Fruit fly (Drosophila melanogaster) whole organism, adult: ENCODE data around the gene CG14411.
A peak's percentile ranks its signal among the peaks of the same experiment; 100 is the strongest.

Experiments
- CG11617 ChIP-seq: fragments of 200-800 bp; sonication (Bioruptor generic); optimal IDR thresholded peaks from 2 replicates; lab custom pipeline; 2017; ENCODE audit warnings: mild to moderate bottlenecking, missing biosample characterization, missing genetic modification reagents, missing genetic modification characterization
- CG12768 ChIP-seq: fragments of 200-800 bp; sonication (Bioruptor generic); optimal IDR thresholded peaks from 2 replicates; lab custom pipeline; 2017; ENCODE audit warnings: missing biosample characterization, missing genetic modification characterization, mild to moderate bottlenecking, moderate library complexity, missing genetic modification reagents
- CG14711 ChIP-seq: fragments of 200-800 bp; sonication (Bioruptor generic); optimal IDR thresholded peaks from 2 replicates; lab custom pipeline; 2018; ENCODE audit warnings: missing biosample characterization, mild to moderate bottlenecking, missing genetic modification characterization, moderate library complexity
- CG1620 ChIP-seq: fragments of 200-800 bp; sonication (Bioruptor generic); optimal IDR thresholded peaks from 2 replicates; lab custom pipeline; 2016; ENCODE audit warnings: missing biosample characterization, missing genetic modification characterization
- CG33017 ChIP-seq: fragments of 200-800 bp; sonication (Bioruptor generic); optimal IDR thresholded peaks from 2 replicates; lab custom pipeline; 2018; ENCODE audit warnings: missing biosample characterization, mild to moderate bottlenecking, missing genetic modification characterization, moderate library complexity
- CG5204 ChIP-seq: fragments of 200-800 bp; sonication (Bioruptor generic); optimal IDR thresholded peaks from 2 replicates; lab custom pipeline; 2016; ENCODE audit warnings: missing biosample characterization, missing genetic modification characterization
- CG7045 ChIP-seq: fragments of 200-800 bp; sonication (Bioruptor generic); optimal IDR thresholded peaks from 2 replicates; lab custom pipeline; 2017; ENCODE audit warnings: missing biosample characterization, mild to moderate bottlenecking, missing genetic modification characterization
- CG7101 ChIP-seq: fragments of 200-800 bp; sonication (Bioruptor generic); optimal IDR thresholded peaks from 2 replicates; lab custom pipeline; 2018; ENCODE audit warnings: missing biosample characterization, mild to moderate bottlenecking, missing genetic modification characterization, moderate library complexity
- Clk ChIP-seq: fragments of 200-800 bp; sonication (Bioruptor generic); optimal IDR thresholded peaks from 2 replicates; lab custom pipeline; 2017; ENCODE audit warnings: missing biosample characterization, missing genetic modification characterization
- Crg-1 ChIP-seq: fragments of 200-800 bp; sonication (Bioruptor generic); optimal IDR thresholded peaks from 2 replicates; lab custom pipeline; 2016; ENCODE audit warnings: missing biosample characterization, missing genetic modification characterization
- Hr96 ChIP-seq: fragments of 200-800 bp; sonication (Bioruptor generic); optimal IDR thresholded peaks from 2 replicates; lab custom pipeline; 2016; ENCODE audit warnings: missing biosample characterization, missing genetic modification characterization
- Mnt ChIP-seq: fragments of 200-800 bp; sonication (Bioruptor generic); optimal IDR thresholded peaks from 2 replicates; lab custom pipeline; 2016; ENCODE audit warnings: missing biosample characterization, mild to moderate bottlenecking, missing genetic modification characterization
- bab1 ChIP-seq: fragments of 200-800 bp; sonication (Bioruptor generic); optimal IDR thresholded peaks from 3 replicates; lab custom pipeline; 2019; ENCODE audit warnings: missing biosample characterization, mild to moderate bottlenecking, missing genetic modification characterization, moderate library complexity
- cic ChIP-seq: fragments of 200-800 bp; sonication (Bioruptor generic); optimal IDR thresholded peaks from 2 replicates; lab custom pipeline; 2017; ENCODE audit warnings: missing biosample characterization, mild to moderate bottlenecking, missing genetic modification characterization, moderate library complexity
- cnc ChIP-seq, 2 experiments: fragments of >200 bp; optimal IDR thresholded peaks; 2 replicates each; lab custom pipeline; 2017
- kay ChIP-seq: fragments of 200-800 bp; sonication (Bioruptor generic); peaks from one replicate; lab custom pipeline; 2016; ENCODE audit warnings: missing biosample characterization, missing genetic modification characterization, borderline replicate concordance
- ovo ChIP-seq: fragments of 200-800 bp; sonication (Bioruptor generic); optimal IDR thresholded peaks from 2 replicates; lab custom pipeline; 2016; ENCODE audit warnings: missing biosample characterization, missing genetic modification characterization
- pad ChIP-seq: fragments of 200-800 bp; sonication (Bioruptor generic); optimal IDR thresholded peaks from 3 replicates; lab custom pipeline; 2017; ENCODE audit warnings: missing biosample characterization, missing genetic modification characterization, mild to moderate bottlenecking, moderate library complexity, missing genetic modification reagents
- tj ChIP-seq: fragments of 200-800 bp; sonication (Bioruptor generic); optimal IDR thresholded peaks from 3 replicates; lab custom pipeline; 2017; ENCODE audit warnings: missing biosample characterization, mild to moderate bottlenecking, missing genetic modification characterization, moderate library complexity
- toe ChIP-seq: fragments of 200-800 bp; sonication (Bioruptor generic); optimal IDR thresholded peaks from 2 replicates; lab custom pipeline; 2016; ENCODE audit warnings: missing biosample characterization, missing genetic modification characterization

Gene CG14411

DNA sequence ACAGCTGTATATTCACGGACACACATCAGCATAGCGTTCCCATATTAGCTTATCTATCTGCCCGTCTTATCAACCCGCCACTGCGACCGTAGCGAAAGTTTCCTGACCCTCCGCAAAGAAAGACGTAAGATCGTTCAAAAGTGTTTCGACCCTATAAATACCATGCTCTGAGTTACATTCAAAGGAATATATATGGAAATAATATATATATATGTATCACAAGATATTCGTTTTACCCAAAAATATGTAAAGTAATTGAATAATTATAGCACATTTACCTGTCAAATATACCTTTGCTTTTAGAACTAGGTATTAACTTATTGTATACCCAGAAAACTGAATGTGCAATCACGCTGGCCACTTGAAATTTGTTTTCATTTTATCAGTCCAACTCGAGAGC is 22.0 kb upstream of the CG14411 start:
- TF ChIP-seq cnc (optimal IDR thresholded peaks at IDR 0.05; lab: Kevin White, UChicago) = no peak
- no peak for TF ChIP-seq ovo (GFP tag; lab: Kevin White, UChicago)
- no peak for TF ChIP-seq CG12768
- TF ChIP-seq Crg-1 (GFP tag; lab: Kevin White, UChicago) = no peak
- no peak for TF ChIP-seq toe
- no peak for TF ChIP-seq Mnt
- peak; percentile 38 for TF ChIP-seq CG33017
- TF ChIP-seq CG11617 (GFP tag; lab: Kevin White, UChicago) = no peak
- no peak for TF ChIP-seq Clk
- TF ChIP-seq CG7045 (GFP tag; lab: Kevin White, UChicago) = no peak
- TF ChIP-seq pad (GFP tag; lab: Kevin White, UChicago) = no peak
- no peak for TF ChIP-seq kay (GFP tag; lab: Kevin White, UChicago)
- no peak for TF ChIP-seq cic (GFP tag; lab: Kevin White, UChicago)
- TF ChIP-seq tj (GFP tag; lab: Kevin White, UChicago) = no peak
- TF ChIP-seq CG1620 = no peak
- no peak for TF ChIP-seq bab1 (GFP tag; lab: Kevin White, UChicago)
- TF ChIP-seq CG7101 = peak; percentile 33
- no peak for TF ChIP-seq CG5204 (GFP tag; lab: Kevin White, UChicago)
- TF ChIP-seq CG14711 (tag; lab: Kevin White, UChicago) = peak; percentile 50
- TF ChIP-seq Hr96 = no peak

DNA sequence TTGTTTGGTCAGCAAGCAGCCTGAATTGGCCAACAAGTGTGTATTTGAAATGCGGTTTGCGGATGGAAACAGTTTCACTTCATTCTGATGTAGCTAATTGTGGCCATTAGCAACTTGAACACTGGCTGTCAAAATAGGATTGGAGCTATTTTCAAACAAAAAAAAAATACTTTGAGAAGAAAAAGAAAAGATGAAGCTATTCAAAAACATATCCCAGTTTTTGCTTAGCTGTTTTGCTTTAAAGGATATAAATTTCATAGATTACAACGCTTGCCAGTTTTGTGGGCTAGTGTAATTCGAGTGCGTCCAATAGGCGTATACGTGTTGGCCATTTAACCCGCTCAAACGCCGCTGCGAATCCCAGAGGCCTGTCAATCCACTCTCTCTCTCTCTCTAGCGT is 20.2 kb upstream of the CG14411 start:
- TF ChIP-seq Clk (no peak), CG33017 (no peak)

DNA sequence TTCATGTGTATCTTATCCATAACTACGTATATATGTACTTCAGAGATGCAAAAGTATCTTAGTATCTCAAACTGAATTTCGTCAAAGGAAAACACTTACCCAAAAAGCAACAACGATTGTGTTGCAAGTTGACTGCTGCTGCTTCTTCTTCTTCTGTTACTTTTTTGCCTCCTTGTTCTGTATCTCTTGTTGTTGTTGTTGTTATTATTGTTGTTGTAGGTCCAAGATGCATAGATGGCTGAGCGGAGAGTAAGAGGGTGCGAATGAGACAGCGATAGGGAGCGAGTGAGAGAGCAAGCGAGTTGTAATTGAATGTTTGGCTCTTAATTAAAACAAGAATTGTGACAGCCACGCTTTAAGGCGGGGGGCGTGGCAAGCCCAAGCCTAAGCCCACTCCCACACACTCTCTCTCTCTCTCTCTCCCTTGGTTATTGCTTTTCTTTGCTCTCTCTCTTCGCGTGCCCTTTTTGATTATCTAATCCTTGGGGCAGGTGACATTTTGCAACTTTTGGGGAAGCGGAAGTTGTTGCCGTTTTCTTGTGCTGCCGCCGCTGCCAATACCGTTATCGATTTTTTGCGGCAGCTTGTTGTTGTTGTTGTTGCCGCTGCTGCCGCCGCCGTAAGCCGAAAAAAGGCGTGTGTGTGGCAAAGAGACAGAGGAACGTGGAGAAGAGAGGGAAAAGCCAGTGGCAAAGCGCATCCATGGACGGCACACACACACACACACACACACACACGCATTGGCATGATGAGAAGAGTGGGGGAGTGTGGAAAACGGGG is 7.6 kb upstream of the CG14411 start:
- TF ChIP-seq Crg-1 (GFP tag; lab: Kevin White, UChicago) (no peak), tj (GFP tag; lab: Kevin White, UChicago) (no peak), ovo (GFP tag; lab: Kevin White, UChicago) (no peak), Clk (no peak), CG7045 (GFP tag; lab: Kevin White, UChicago) (no peak), CG33017 (no peak), pad (GFP tag; lab: Kevin White, UChicago) (no peak), toe (no peak), CG12768 (no peak), cnc (optimal IDR thresholded peaks at IDR 0.05; lab: Kevin White, UChicago) (no peak), CG11617 (GFP tag; lab: Kevin White, UChicago) (no peak), CG1620 (no peak)

DNA sequence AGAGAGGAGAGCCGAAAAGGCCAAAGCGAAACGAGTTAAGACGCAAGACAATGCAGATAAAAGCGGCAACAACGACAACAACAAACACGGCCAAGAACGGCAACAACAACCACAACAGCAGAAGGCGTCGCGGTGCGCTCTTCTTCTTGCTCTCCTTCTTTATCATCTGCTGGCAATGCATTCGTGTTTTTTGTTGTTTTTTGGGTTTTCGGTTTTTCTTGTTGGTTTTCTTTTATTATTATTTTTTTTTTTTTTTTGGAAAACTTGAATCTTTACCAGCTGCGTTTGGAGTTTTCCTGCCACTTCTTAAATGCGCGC is 7.0 kb upstream of the CG14411 start:
- no peak for TF ChIP-seq CG12768
- no peak for TF ChIP-seq Clk
- TF ChIP-seq tj (GFP tag; lab: Kevin White, UChicago) = no peak
- no peak for TF ChIP-seq kay (GFP tag; lab: Kevin White, UChicago)
- TF ChIP-seq bab1 (GFP tag; lab: Kevin White, UChicago) = no peak
- TF ChIP-seq CG7101 = no peak
- TF ChIP-seq ovo (GFP tag; lab: Kevin White, UChicago) = no peak
- no peak for TF ChIP-seq CG5204 (GFP tag; lab: Kevin White, UChicago)
- no peak for TF ChIP-seq CG14711 (tag; lab: Kevin White, UChicago)
- TF ChIP-seq cnc (optimal IDR thresholded peaks at IDR 0.05; lab: Kevin White, UChicago) = no peak
- TF ChIP-seq Hr96 = no peak
- TF ChIP-seq CG33017 = no peak

DNA sequence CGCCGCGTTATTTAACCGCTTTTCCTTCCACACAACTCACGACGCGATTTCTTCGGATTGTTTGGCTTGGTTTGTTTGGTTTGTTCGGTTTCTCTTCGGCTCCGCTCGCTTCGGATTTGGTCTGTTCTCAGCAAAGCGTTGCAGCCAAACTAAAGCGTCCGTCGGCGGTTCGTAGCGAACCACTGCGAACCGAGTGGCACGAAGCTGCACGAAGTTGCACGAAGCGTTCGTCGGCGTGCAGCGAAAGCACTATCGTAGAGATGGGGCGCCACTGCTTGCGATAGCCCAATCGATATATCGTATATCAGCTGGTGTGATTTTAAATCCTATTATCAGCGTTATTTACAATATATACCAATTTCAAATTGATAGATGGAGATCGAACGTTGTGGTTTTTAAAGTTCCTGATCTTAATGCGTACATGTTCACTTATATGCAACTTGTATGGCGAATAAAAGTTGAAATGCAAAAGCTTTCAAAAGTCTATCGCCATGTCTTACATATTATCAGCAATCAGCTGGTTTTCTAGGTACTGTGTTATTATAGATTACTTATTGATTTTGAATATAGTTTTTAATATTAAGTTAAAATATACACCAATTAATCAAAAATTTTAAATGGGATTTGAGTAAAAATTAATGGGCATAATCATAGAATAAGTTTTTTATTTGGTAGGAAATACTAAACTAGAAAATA is 6.4 kb upstream of the CG14411 start, which contains the start of gene rut:
Gene rut, minus strand, starts transcription at position 152 of the 696 bp plus-strand sequence.
- TF ChIP-seq CG7101 (no peak), Mnt (no peak), ovo (GFP tag; lab: Kevin White, UChicago) (peak; percentile 0), kay (GFP tag; lab: Kevin White, UChicago) (no peak), Clk (no peak), pad (GFP tag; lab: Kevin White, UChicago) (peak; percentile 16), cic (GFP tag; lab: Kevin White, UChicago) (peak; percentile 24), CG1620 (peak; percentile 42), tj (GFP tag; lab: Kevin White, UChicago) (peak; percentile 39), CG14711 (tag; lab: Kevin White, UChicago) (no peak)

DNA sequence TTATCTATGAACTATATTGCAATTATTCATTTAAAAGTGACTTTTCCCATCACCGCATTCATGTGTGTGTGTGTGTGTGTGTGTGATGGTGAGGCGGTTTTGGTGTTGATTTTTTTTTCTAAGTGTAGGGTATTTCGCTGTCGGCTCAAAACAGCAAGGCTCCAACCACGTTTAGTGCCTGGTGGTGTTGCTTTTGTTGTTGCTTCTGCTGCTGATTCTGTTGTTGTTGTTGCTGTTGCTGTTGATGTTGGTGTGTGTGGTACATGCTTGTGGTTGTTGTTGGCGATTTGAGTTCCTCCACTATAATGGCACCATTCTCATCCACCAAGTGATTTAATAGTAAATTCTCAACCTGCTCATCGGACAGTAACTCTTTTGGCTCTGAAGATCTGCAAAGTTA is 4.8 kb upstream of the CG14411 start:
- TF ChIP-seq CG12768 (no peak), CG33017 (no peak), cnc (optimal IDR thresholded peaks at IDR 0.05; lab: Kevin White, UChicago) (no peak), CG14711 (tag; lab: Kevin White, UChicago) (no peak), CG11617 (GFP tag; lab: Kevin White, UChicago) (no peak), CG1620 (no peak), toe (no peak), Mnt (no peak), Clk (no peak), kay (GFP tag; lab: Kevin White, UChicago) (no peak), Hr96 (no peak), CG7101 (no peak), ovo (GFP tag; lab: Kevin White, UChicago) (no peak), bab1 (GFP tag; lab: Kevin White, UChicago) (no peak), Crg-1 (GFP tag; lab: Kevin White, UChicago) (no peak)
